Worm (Caenorhabditis elegans) whole organism, L4 larva: ENCODE measurements around the gene B0035.22.

ENCODE experiments used
- F10B5.3 ChIP-seq: sonication (generic microtip); optimal IDR thresholded peaks from 2 replicates; lab custom pipeline; 2016; ENCODE audit warnings: mild to moderate bottlenecking, missing genetic modification characterization, missing compliant biosample characterization
- F26F4.8 ChIP-seq: fragments of 200-800 bp; sonication (Bioruptor generic); conservative IDR thresholded peaks from 2 replicates; pipeline ENCODE4 v1.3.6; 2022; ENCODE audit warnings: missing genetic modification characterization, missing compliant biosample characterization
- Y5F2A.4 ChIP-seq: fragments of 200-800 bp; sonication (Bioruptor generic); optimal IDR thresholded peaks from 2 replicates; lab custom pipeline; 2018; ENCODE audit warnings: mild to moderate bottlenecking, missing genetic modification characterization, missing compliant biosample characterization
- Y75B8A.6 ChIP-seq: fragments of 200-800 bp; sonication (Bioruptor generic); IDR thresholded peaks from 2 replicates; pipeline ENCODE4 v1.3.6; 2022; ENCODE audit warnings: missing genetic modification reagents, missing genetic modification characterization, missing compliant biosample characterization
- aha-1 ChIP-seq: fragments of 150-350 bp; peaks from one replicate; lab custom pipeline; 2014; ENCODE audit warnings: missing biosample characterization, missing genetic modification characterization
- arid-1 ChIP-seq: fragments of 200-800 bp; sonication (Bioruptor generic); conservative IDR thresholded peaks from 2 replicates; pipeline ENCODE4 v1.3.6; 2022; ENCODE audit warnings: missing genetic modification reagents, missing genetic modification characterization, missing compliant biosample characterization
- ceh-28 ChIP-seq: fragments of 150-350 bp; optimal IDR thresholded peaks from 2 replicates; lab custom pipeline; 2014; ENCODE audit warnings: missing biosample characterization, missing genetic modification reagents, missing genetic modification characterization
- ceh-62 ChIP-seq: sonication (generic microtip); optimal IDR thresholded peaks from 2 replicates; lab custom pipeline; 2017; ENCODE audit warnings: missing biosample characterization, missing genetic modification characterization
- cey-2 ChIP-seq: sonication (generic microtip); optimal IDR thresholded peaks from 3 replicates; lab custom pipeline; 2017; ENCODE audit warnings: missing genetic modification characterization, mild to moderate bottlenecking, missing compliant biosample characterization, antibody characterized with exemption, borderline replicate concordance; ENCODE audit not compliant: insufficient read depth
- daf-16 ChIP-seq, 3 experiments: sonication (generic microtip); optimal IDR thresholded peaks; 2 replicates each; lab custom pipeline; 2016 to 2017; ENCODE audit warnings: missing genetic modification characterization in 3 of 3, missing genetic modification reagents in 3 of 3, mild to moderate bottlenecking in 2 of 3, missing compliant biosample characterization in 2 of 3, missing biosample characterization in 1 of 3, moderate library complexity in 1 of 3
- daf-8 ChIP-seq: fragments of 200-800 bp; sonication (Bioruptor generic); IDR thresholded peaks from 2 replicates; pipeline ENCODE4 v1.3.6; 2022; ENCODE audit warnings: missing genetic modification characterization, missing compliant biosample characterization
- dmd-8 ChIP-seq: fragments of 200-800 bp; sonication (Bioruptor generic); IDR thresholded peaks from 2 replicates; pipeline ENCODE4 v1.3.6; 2022; ENCODE audit warnings: missing genetic modification characterization, missing compliant biosample characterization
- duxl-1 ChIP-seq: sonication (generic microtip); optimal IDR thresholded peaks from 2 replicates; lab custom pipeline; 2016; ENCODE audit warnings: mild to moderate bottlenecking, missing genetic modification characterization, moderate library complexity, missing compliant biosample characterization; ENCODE audit not compliant: poor library complexity
- dve-1 ChIP-seq: sonication (generic microtip); optimal IDR thresholded peaks from 2 replicates; lab custom pipeline; 2017; ENCODE audit warnings: antibody characterized with exemption, mild to moderate bottlenecking, missing genetic modification characterization, missing compliant biosample characterization; ENCODE audit not compliant: insufficient read depth
- egl-27 ChIP-seq: sonication (generic microtip); optimal IDR thresholded peaks from 3 replicates; lab custom pipeline; 2017; ENCODE audit warnings: missing biosample characterization, missing genetic modification reagents, missing genetic modification characterization
- egl-43 ChIP-seq: fragments of 200-800 bp; sonication (Bioruptor generic); IDR thresholded peaks from 2 replicates; pipeline ENCODE4 v1.3.6; 2022; ENCODE audit warnings: missing genetic modification reagents, missing genetic modification characterization, missing compliant biosample characterization
- fos-1 ChIP-seq: fragments of 150-350 bp; optimal IDR thresholded peaks from 2 replicates; lab custom pipeline; 2014; ENCODE audit warnings: missing biosample characterization, missing genetic modification characterization
- hif-1 ChIP-seq, 2 experiments: sonication (generic microtip); optimal IDR thresholded peaks; 2 replicates each; lab custom pipeline; 2016 to 2017; ENCODE audit warnings: missing compliant biosample characterization in 2 of 2, missing genetic modification characterization in 2 of 2, missing genetic modification reagents in 2 of 2, missing genotype in 2 of 2, mild to moderate bottlenecking in 1 of 2
- hlh-11 ChIP-seq: fragments of 200-800 bp; sonication (Bioruptor generic); optimal IDR thresholded peaks from 2 replicates; lab custom pipeline; 2018; ENCODE audit warnings: mild to moderate bottlenecking, missing genetic modification characterization, missing compliant biosample characterization
- lin-38 ChIP-seq: fragments of 200-800 bp; sonication (Bioruptor generic); IDR thresholded peaks from 2 replicates; pipeline ENCODE4 v1.3.6; 2022; ENCODE audit warnings: missing genetic modification reagents, missing genetic modification characterization, missing compliant biosample characterization
- lin-39 ChIP-seq: fragments of 150-350 bp; optimal IDR thresholded peaks from 2 replicates; lab custom pipeline; 2014; ENCODE audit warnings: missing biosample characterization, missing genetic modification reagents, missing genetic modification characterization
- lsy-2 ChIP-seq, 2 experiments: fragments of 150-350 bp in 1 of 2; sonication (generic microtip) in 1 of 2; optimal IDR thresholded peaks; 2 replicates each; lab custom pipeline; 2014 to 2017; ENCODE audit warnings: missing biosample characterization in 2 of 2, missing genetic modification characterization in 2 of 2
- madf-5 ChIP-seq, 2 experiments: fragments of 200-800 bp; sonication (Bioruptor generic); IDR thresholded peaks; 2 replicates each; pipeline ENCODE4 v1.3.6; 2022; ENCODE audit warnings: missing compliant biosample characterization in 2 of 2, missing genetic modification characterization in 2 of 2
- mdt-29 ChIP-seq: fragments of 200-800 bp; sonication (Bioruptor generic); IDR thresholded peaks from 2 replicates; pipeline ENCODE4 v1.3.6; 2022; ENCODE audit warnings: missing genetic modification reagents, missing genetic modification characterization, missing compliant biosample characterization
- mxl-3 ChIP-seq: fragments of 200-800 bp; sonication (Bioruptor generic); optimal IDR thresholded peaks from 2 replicates; lab custom pipeline; 2018; ENCODE audit warnings: mild to moderate bottlenecking, missing genetic modification characterization, missing compliant biosample characterization
- nhr-6 ChIP-seq: fragments of 150-350 bp; optimal IDR thresholded peaks from 2 replicates; lab custom pipeline; 2014; ENCODE audit warnings: missing biosample characterization, missing genetic modification characterization
- nhr-76 ChIP-seq: fragments of 150-350 bp; optimal IDR thresholded peaks from 2 replicates; lab custom pipeline; 2014; ENCODE audit warnings: missing biosample characterization, missing genetic modification characterization
- pha-4 ChIP-seq, 2 experiments: fragments of 150-350 bp in 1 of 2; fragments of 200-800 bp in 1 of 2; sonication (Bioruptor generic) in 1 of 2; IDR thresholded peaks in 1 of 2; optimal IDR thresholded peaks in 1 of 2; 2 replicates each; pipeline versions ENCODE4 v1.3.6 to Lab custom; 2014 to 2022; ENCODE audit warnings: missing genetic modification characterization in 2 of 2, missing genetic modification reagents in 2 of 2, missing biosample characterization in 1 of 2, missing compliant biosample characterization in 1 of 2
- snpc-1.2 ChIP-seq: fragments of 200-800 bp; sonication (Bioruptor generic); IDR thresholded peaks from 2 replicates; pipeline ENCODE4 v1.3.6; 2022; ENCODE audit warnings: missing genetic modification reagents, missing genetic modification characterization, missing compliant biosample characterization
- spr-1 ChIP-seq: sonication (generic microtip); optimal IDR thresholded peaks from 2 replicates; lab custom pipeline; 2016; ENCODE audit warnings: mild to moderate bottlenecking, missing genetic modification characterization, missing compliant biosample characterization
- tag-97 ChIP-seq: fragments of 200-800 bp; sonication (Bioruptor generic); IDR thresholded peaks from 2 replicates; pipeline ENCODE4 v1.3.6; 2022; ENCODE audit warnings: missing genetic modification characterization, missing compliant biosample characterization
- tra-1 ChIP-seq: fragments of 200-800 bp; sonication (Bioruptor generic); IDR thresholded peaks from 2 replicates; pipeline ENCODE4 v1.3.6; 2022; ENCODE audit warnings: missing genetic modification reagents, missing genetic modification characterization, missing compliant biosample characterization
- unc-130 ChIP-seq: sonication (generic microtip); optimal IDR thresholded peaks from 2 replicates; lab custom pipeline; 2016; ENCODE audit warnings: missing genetic modification reagents, missing genetic modification characterization, missing compliant biosample characterization
- unc-62 ChIP-seq, 3 experiments: fragments of 150-350 bp in 1 of 3; sonication (generic microtip); optimal IDR thresholded peaks in 2 of 3; peaks in 1 of 3; 1 replicate in 1 of 3; 2 replicates in 2 of 3; lab custom pipeline; 2014 to 2017; ENCODE audit warnings: missing biosample characterization in 3 of 3, missing genetic modification characterization in 3 of 3, missing genetic modification reagents in 3 of 3, missing genotype in 1 of 3
- vab-7 ChIP-seq: fragments of 200-800 bp; sonication (Bioruptor generic); IDR thresholded peaks from 2 replicates; pipeline ENCODE4 v1.3.6; 2022; ENCODE audit warnings: missing genetic modification reagents, missing genetic modification characterization, missing compliant biosample characterization
- zip-2 ChIP-seq: fragments of 150-350 bp; optimal IDR thresholded peaks from 2 replicates; lab custom pipeline; 2014; ENCODE audit warnings: missing biosample characterization, missing genetic modification characterization

The B0035.22 gene

ce11 chrIV:11316640-11317039 is 1.7 kb downstream of the B0035.22 start:
- TF ChIP-seq unc-62 (GFP tag; optimal IDR thresholded peaks at IDR 0.05 in 1 of 2; lab: Kevin White, UChicago) (peak in 1 of 2 experiments; percentile 85), unc-62 (tag; optimal IDR thresholded peaks at IDR 0.05; lab: Kevin White, UChicago) (no peak), Y75B8A.6 (GFP tag; lab: Robert Waterston, UW) (no peak)

ce11 chrIV:11317119-11317518 is 2.2 kb downstream of the B0035.22 start, which contains the start of gene gspd-1:
gspd-1 (plus strand) TSS chrIV:11317419.
- TF ChIP-seq duxl-1 (no peak), mdt-29 (GFP tag; lab: Robert Waterston, UW) (no peak), F26F4.8 (no peak), nhr-6 (no peak), hlh-11 (no peak), Y5F2A.4 (GFP tag; lab: Kevin White, UChicago) (no peak), tag-97 (no peak), lin-39 (tag; lab: Kevin White, UChicago) (no peak), daf-8 (GFP tag; lab: Robert Waterston, UW) (no peak), hif-1 (tag; optimal IDR thresholded peaks at IDR 0.05; lab: Kevin White, UChicago) (no peak), egl-43 (GFP tag; lab: Robert Waterston, UW) (no peak), F10B5.3 (tag; lab: Kevin White, UChicago) (no peak), ceh-62 (tag; lab: Kevin White, UChicago) (no peak), madf-5 (GFP tag; IDR thresholded peaks at IDR 0.05; lab: Robert Waterston, UW) (no peak), mxl-3 (GFP tag; lab: Kevin White, UChicago) (no peak), aha-1 (tag; lab: Kevin White, UChicago) (no peak)

DNA sequence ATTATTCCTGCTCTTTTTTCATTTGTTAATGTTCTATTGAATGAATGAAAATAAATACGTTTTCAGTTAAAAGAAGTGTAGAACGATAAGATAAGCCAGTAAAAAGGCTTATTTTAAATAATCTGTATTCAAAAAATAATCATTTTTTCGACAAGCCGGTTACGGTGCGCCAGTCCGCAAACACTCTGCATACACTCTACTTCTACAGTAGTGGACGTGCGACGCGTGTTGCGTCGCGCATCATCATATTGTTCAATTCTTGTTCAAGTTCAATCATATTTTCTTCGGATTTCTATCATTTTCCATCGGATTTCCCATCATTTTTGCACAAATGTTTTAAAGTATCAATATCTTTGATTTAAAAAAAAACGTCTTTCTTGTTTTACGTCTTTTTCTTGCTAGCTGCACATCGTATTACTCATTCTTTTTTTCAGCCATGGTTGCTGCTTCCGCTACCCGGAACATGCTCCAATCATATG is 5.0 kb downstream of the B0035.22 start, which contains the start of gene B0035.18:
Gene B0035.18 (plus strand): TSS at position 429 of the 479 bp plus-strand sequence.
- TF ChIP-seq lsy-2 (tag; optimal IDR thresholded peaks at IDR 0.05; lab: Kevin White, UChicago) (peak in 1 of 2 experiments; percentile 12), unc-130 (GFP tag; lab: Kevin White, UChicago) (peak; percentile 2), madf-5 (GFP tag; IDR thresholded peaks at IDR 0.05; lab: Robert Waterston, UW) (no peak), ceh-28 (no peak), nhr-6 (no peak), spr-1 (tag; lab: Kevin White, UChicago) (no peak), tra-1 (GFP tag; lab: Robert Waterston, UW) (no peak), snpc-1.2 (no peak), egl-27 (tag; lab: Kevin White, UChicago) (no peak), mdt-29 (GFP tag; lab: Robert Waterston, UW) (no peak)

- TF ChIP-seq cey-2 (tag; lab: Kevin White, UChicago) (no peak), daf-16 (GFP tag; optimal IDR thresholded peaks at IDR 0.05; lab: Kevin White, UChicago) (no peak), daf-16 (tag; optimal IDR thresholded peaks at IDR 0.05; lab: Kevin White, UChicago) (peak; percentile 9)
Measured at ce11 chrIV:11320500-11320899, 5.5 kb downstream of the B0035.22 start, which contains the start of gene edg-1. edg-1 (plus strand) TSS chrIV:11320800.

- no peak for TF ChIP-seq zip-2 (tag; lab: Kevin White, UChicago)
- no peak for TF ChIP-seq cey-2 (tag; lab: Kevin White, UChicago)
- TF ChIP-seq egl-43 (GFP tag; lab: Robert Waterston, UW): no peak
- 0 out of 2 replicates have a peak, but pooled peaks have one; percentile 4 for TF ChIP-seq dmd-8
- TF ChIP-seq vab-7 (GFP tag; lab: Robert Waterston, UW): no peak
- TF ChIP-seq dve-1: no peak
- TF ChIP-seq F26F4.8: peak; percentile 64; the same call in 1 of the 2 replicates
- no peak for TF ChIP-seq nhr-76
- TF ChIP-seq arid-1 (GFP tag; lab: Robert Waterston, UW): 0 out of 2 replicates have a peak, but pooled peaks have one; percentile 41
- TF ChIP-seq aha-1 (tag; lab: Kevin White, UChicago): peak; percentile 51
- TF ChIP-seq pha-4 (GFP tag; IDR thresholded peaks at IDR 0.05; lab: Robert Waterston, UW): no peak
- TF ChIP-seq pha-4 (tag; optimal IDR thresholded peaks at IDR 0.05; lab: Kevin White, UChicago): no peak
- TF ChIP-seq snpc-1.2: peak; percentile 48; the same call in 1 of the 2 replicates
- no peak for TF ChIP-seq fos-1
- no peak for TF ChIP-seq duxl-1
- TF ChIP-seq lin-38 (GFP tag; lab: Robert Waterston, UW): peak; percentile 62
Measured at ce11 chrIV:11323666-11324065, 8.7 kb downstream of the B0035.22 start.
